Worm (Caenorhabditis elegans) whole organism, young adult: ENCODE results near the gene T25G12.3.

Source experiments
- B0035.1 ChIP-seq: sonication (generic microtip); optimal IDR thresholded peaks from 2 replicates; lab custom pipeline; 2016; ENCODE audit warnings: missing genetic modification characterization, mild to moderate bottlenecking, missing compliant biosample characterization, missing genotype, missing genetic modification reagents
- F33H1.4 ChIP-seq: fragments of 200-800 bp; sonication (Bioruptor generic); IDR thresholded peaks from 2 replicates; pipeline ENCODE4 v1.3.6; 2022; ENCODE audit warnings: missing genetic modification reagents, missing genetic modification characterization, missing compliant biosample characterization
- F52B5.7 ChIP-seq: sonication (generic microtip); optimal IDR thresholded peaks from 2 replicates; lab custom pipeline; 2016; ENCODE audit warnings: mild to moderate bottlenecking, missing genetic modification characterization, missing compliant biosample characterization
- K11D2.4 ChIP-seq: fragments of 200-800 bp; sonication (Bioruptor generic); IDR thresholded peaks from 2 replicates; pipeline ENCODE4 v1.3.6; 2022; ENCODE audit warnings: missing genetic modification reagents, missing genetic modification characterization, missing compliant biosample characterization
- Y56A3A.18 ChIP-seq: fragments of 200-800 bp; sonication (Bioruptor generic); IDR thresholded peaks from 2 replicates; pipeline ENCODE4 v1.3.6; 2022; ENCODE audit warnings: missing genetic modification reagents, missing genetic modification characterization, missing compliant biosample characterization
- ZK185.1 ChIP-seq: sonication (generic microtip); optimal IDR thresholded peaks from 2 replicates; lab custom pipeline; 2016; ENCODE audit warnings: mild to moderate bottlenecking, missing genetic modification characterization, missing compliant biosample characterization; ENCODE audit not compliant: poor library complexity, severe bottlenecking
- akir-1 ChIP-seq: fragments of 200-800 bp; sonication (Bioruptor generic); optimal IDR thresholded peaks from 2 replicates; lab custom pipeline; 2018; ENCODE audit warnings: mild to moderate bottlenecking, missing genetic modification characterization, moderate library complexity, missing compliant biosample characterization
- cebp-1 ChIP-seq, 2 experiments: fragments of 200-800 bp in 1 of 2; sonication (Bioruptor generic) in 1 of 2; sonication (generic microtip) in 1 of 2; IDR thresholded peaks in 1 of 2; optimal IDR thresholded peaks in 1 of 2; 2 replicates each; pipeline versions ENCODE4 v1.3.6 to Lab custom; 2017 to 2022; ENCODE audit warnings: missing compliant biosample characterization in 2 of 2, missing genetic modification characterization in 2 of 2, mild to moderate bottlenecking in 1 of 2, missing genetic modification reagents in 1 of 2, moderate library complexity in 1 of 2
- ceh-27 ChIP-seq: fragments of 200-800 bp; sonication (Bioruptor generic); optimal IDR thresholded peaks from 2 replicates; lab custom pipeline; 2018; ENCODE audit warnings: mild to moderate bottlenecking, missing genetic modification characterization, moderate library complexity, missing compliant biosample characterization
- dox-1 ChIP-seq: fragments of 200-800 bp; sonication (Bioruptor generic); IDR thresholded peaks from 2 replicates; pipeline ENCODE4 v1.3.6; 2022; ENCODE audit warnings: missing genetic modification reagents, missing genetic modification characterization, missing compliant biosample characterization
- egrh-3 ChIP-seq: fragments of 200-800 bp; sonication (Bioruptor generic); IDR thresholded peaks from 2 replicates; pipeline ENCODE4 v1.3.6; 2022; ENCODE audit warnings: missing genetic modification reagents, missing genetic modification characterization, missing compliant biosample characterization
- ets-4 ChIP-seq: fragments of 200-800 bp; sonication (Bioruptor generic); optimal IDR thresholded peaks from 2 replicates; lab custom pipeline; 2018; ENCODE audit warnings: mild to moderate bottlenecking, missing genetic modification characterization, missing compliant biosample characterization
- gei-17 ChIP-seq: fragments of 200-800 bp; sonication (Bioruptor generic); optimal IDR thresholded peaks from 2 replicates; lab custom pipeline; 2018; ENCODE audit warnings: mild to moderate bottlenecking, missing genetic modification characterization, missing compliant biosample characterization
- hlh-26 ChIP-seq: fragments of 200-800 bp; sonication (Bioruptor generic); conservative IDR thresholded peaks from 2 replicates; pipeline ENCODE4 v1.3.6; 2022; ENCODE audit warnings: missing genetic modification reagents, missing genetic modification characterization, missing compliant biosample characterization
- hmg-1.2 ChIP-seq: fragments of 200-800 bp; sonication (Bioruptor generic); IDR thresholded peaks from 2 replicates; pipeline ENCODE4 v1.3.6; 2022; ENCODE audit warnings: missing genetic modification reagents, missing genetic modification characterization, missing compliant biosample characterization
- let-607 ChIP-seq, 2 experiments: fragments of 200-800 bp in 1 of 2; sonication (Bioruptor generic) in 1 of 2; sonication (generic microtip) in 1 of 2; optimal IDR thresholded peaks; 2 replicates each; lab custom pipeline; 2016 to 2018; ENCODE audit warnings: mild to moderate bottlenecking in 2 of 2, missing compliant biosample characterization in 2 of 2, missing genetic modification characterization in 2 of 2, moderate library complexity in 2 of 2, missing genotype in 1 of 2
- lin-40 ChIP-seq: sonication (generic microtip); optimal IDR thresholded peaks from 2 replicates; lab custom pipeline; 2016; ENCODE audit warnings: missing genetic modification characterization, mild to moderate bottlenecking, missing compliant biosample characterization, missing genotype, missing genetic modification reagents
- madf-8 ChIP-seq: fragments of 200-800 bp; sonication (Bioruptor generic); conservative IDR thresholded peaks from 2 replicates; pipeline ENCODE4 v1.3.6; 2022; ENCODE audit warnings: missing genetic modification reagents, missing genetic modification characterization, missing compliant biosample characterization
- nfya-2 ChIP-seq: fragments of 200-800 bp; sonication (Bioruptor generic); IDR thresholded peaks from 2 replicates; pipeline ENCODE4 v1.3.6; 2022; ENCODE audit warnings: missing genetic modification reagents, missing genetic modification characterization, missing compliant biosample characterization
- nfyb-1 ChIP-seq: fragments of 200-800 bp; sonication (Bioruptor generic); IDR thresholded peaks from 2 replicates; pipeline ENCODE4 v1.3.6; 2022; ENCODE audit warnings: missing genetic modification reagents, missing genetic modification characterization, missing compliant biosample characterization
- nhr-80 ChIP-seq: sonication (generic microtip); optimal IDR thresholded peaks from 2 replicates; lab custom pipeline; 2016; ENCODE audit warnings: missing genetic modification characterization, missing compliant biosample characterization
- nhr-90 ChIP-seq: sonication (generic microtip); optimal IDR thresholded peaks from 2 replicates; lab custom pipeline; 2016; ENCODE audit warnings: missing genotype, mild to moderate bottlenecking, missing genetic modification characterization, missing compliant biosample characterization
- repo-1 ChIP-seq: sonication (generic microtip); optimal IDR thresholded peaks from 2 replicates; lab custom pipeline; 2017; ENCODE audit warnings: mild to moderate bottlenecking, missing genetic modification characterization, missing compliant biosample characterization
- snpc-1.1 ChIP-seq: sonication (generic microtip); optimal IDR thresholded peaks from 2 replicates; lab custom pipeline; 2017; ENCODE audit warnings: missing genetic modification characterization, mild to moderate bottlenecking, missing compliant biosample characterization, antibody characterized with exemption, moderate library complexity, missing genotype, missing genetic modification reagents; ENCODE audit not compliant: insufficient read depth
- snpc-4 ChIP-seq, 5 experiments: fragments of 150-350 bp in 1 of 5; sonication (generic microtip) in 4 of 5; optimal IDR thresholded peaks; 2 replicates each; lab custom pipeline; 2014 to 2018; ENCODE audit warnings: missing genetic modification characterization in 5 of 5, missing biosample characterization in 3 of 5, antibody characterized with exemption in 2 of 5, mild to moderate bottlenecking in 2 of 5, missing compliant biosample characterization in 2 of 5, missing genotype in 2 of 5, moderate library complexity in 2 of 5, missing genetic modification reagents in 1 of 5
- zfh-2 ChIP-seq: fragments of 200-800 bp; sonication (Bioruptor generic); conservative IDR thresholded peaks from 2 replicates; pipeline ENCODE4 v1.3.6; 2022; ENCODE audit warnings: missing genetic modification reagents, missing genetic modification characterization, missing compliant biosample characterization
- ztf-28 ChIP-seq: fragments of 200-800 bp; sonication (Bioruptor generic); IDR thresholded peaks from 2 replicates; pipeline ENCODE4 v1.3.6; 2022; ENCODE audit warnings: missing genetic modification reagents, missing genetic modification characterization, missing compliant biosample characterization

The T25G12.3 gene

ce11 chrX:17184363-17184762, 47.1 kb upstream of the T25G12.3 start (continued):
- TF ChIP-seq B0035.1 (tag; lab: Kevin White, UChicago) = no peak
- TF ChIP-seq F33H1.4 (GFP tag; lab: Robert Waterston, UW) = no peak
- TF ChIP-seq K11D2.4 = peak; percentile 50; the same call in 1 of the 2 replicates
- TF ChIP-seq hmg-1.2 = peak; percentile 87
- TF ChIP-seq gei-17 = peak; percentile 11

ce11 chrX:17185696-17186430, 45.6 kb upstream of the T25G12.3 start, which contains the start of gene sid-3:
Gene sid-3, plus strand, starts transcription at chrX:17186380.
- TF ChIP-seq nhr-80 (tag; lab: Kevin White, UChicago) (peak; percentile 89), cebp-1 (GFP tag; IDR thresholded peaks at IDR 0.05; lab: Robert Waterston, UW) (no peak), cebp-1 (tag; optimal IDR thresholded peaks at IDR 0.05; lab: Kevin White, UChicago) (peak; percentile 16), snpc-4 (GFP tag; optimal IDR thresholded peaks at IDR 0.05; lab: Kevin White, UChicago) (no peak), snpc-4 (tag; optimal IDR thresholded peaks at IDR 0.05; lab: Kevin White, UChicago) (peak in 1 of 4 experiments; percentile 3), dox-1 (GFP tag; lab: Robert Waterston, UW) (peak; percentile 42; the same call in 1 of the 2 replicates), ZK185.1 (tag; lab: Kevin White, UChicago) (no peak)
- TF ChIP-seq, all 124 proteins: peak for 4

ce11 chrX:17195080-17195479, 36.4 kb upstream of the T25G12.3 start, which contains the start of gene B0302.5:
Gene B0302.5, minus strand, starts transcription at chrX:17195137.
- TF ChIP-seq let-607 (tag; optimal IDR thresholded peaks at IDR 0.05; lab: Kevin White, UChicago) (peak in 1 of 2 experiments; percentile 26), nhr-80 (tag; lab: Kevin White, UChicago) (peak; percentile 84), nfyb-1 (no peak)

ce11 chrX:17197824-17198223, 33.6 kb upstream of the T25G12.3 start:
- 0 out of 2 replicates have a peak, but pooled peaks have one; percentile 26 for TF ChIP-seq Y56A3A.18
- no peak for TF ChIP-seq madf-8 (GFP tag; lab: Robert Waterston, UW)
- TF ChIP-seq zfh-2 (GFP tag; lab: Robert Waterston, UW) = no peak
- no peak for TF ChIP-seq ztf-28 (GFP tag; lab: Robert Waterston, UW)
- TF ChIP-seq ceh-27 (GFP tag; lab: Kevin White, UChicago) = no peak
- TF ChIP-seq egrh-3 (GFP tag; lab: Robert Waterston, UW) = 0 out of 2 replicates have a peak, but pooled peaks have one; percentile 25
- no peak for TF ChIP-seq lin-40
- peak; percentile 26 for TF ChIP-seq nhr-90 (tag; lab: Kevin White, UChicago)
- peak; percentile 97 for TF ChIP-seq nhr-80 (tag; lab: Kevin White, UChicago)
- peak; percentile 31 for TF ChIP-seq ets-4 (GFP tag; lab: Kevin White, UChicago)
- no peak for TF ChIP-seq snpc-1.1
- TF ChIP-seq cebp-1 (GFP tag; IDR thresholded peaks at IDR 0.05; lab: Robert Waterston, UW) = 0 out of 2 replicates have a peak, but pooled peaks have one; percentile 14
- no peak for TF ChIP-seq cebp-1 (tag; optimal IDR thresholded peaks at IDR 0.05; lab: Kevin White, UChicago)
- peak; percentile 84 for TF ChIP-seq dox-1 (GFP tag; lab: Robert Waterston, UW)
- TF ChIP-seq F52B5.7 (tag; lab: Kevin White, UChicago) = no peak
- TF ChIP-seq K11D2.4 = 0 out of 2 replicates have a peak, but pooled peaks have one; percentile 30
- TF ChIP-seq let-607 (tag; optimal IDR thresholded peaks at IDR 0.05; lab: Kevin White, UChicago) = peak; percentile 94 to 97
- no peak for TF ChIP-seq akir-1 (GFP tag; lab: Kevin White, UChicago)
- TF ChIP-seq repo-1 (tag; lab: Kevin White, UChicago) = no peak
- TF ChIP-seq hlh-26 (GFP tag; lab: Robert Waterston, UW) = no peak

ce11 chrX:17203399-17203798, 28.0 kb upstream of the T25G12.3 start:
- no peak for TF ChIP-seq nfya-2 (GFP tag; lab: Robert Waterston, UW)
